Worm (Caenorhabditis elegans) whole organism, mixed stage, embryonic: ENCODE data around the gene C16C10.9.

Experiments
- M03D4.4 ChIP-seq: sonication (generic microtip); optimal IDR thresholded peaks from 2 replicates; lab custom pipeline; 2017; ENCODE audit warnings: mild to moderate bottlenecking, missing genetic modification characterization, missing compliant biosample characterization
- bed-3 ChIP-seq: fragments of 200-800 bp; sonication (Bioruptor generic); optimal IDR thresholded peaks from 3 replicates; lab custom pipeline; 2018; ENCODE audit warnings: mild to moderate bottlenecking, missing genetic modification characterization, moderate library complexity, missing compliant biosample characterization
- ces-1 ChIP-seq: fragments of 150-350 bp; optimal IDR thresholded peaks from 2 replicates; lab custom pipeline; 2014; ENCODE audit warnings: missing biosample characterization, missing genetic modification reagents, missing genetic modification characterization
- elt-3 ChIP-seq: fragments of 150-350 bp; optimal IDR thresholded peaks from 2 replicates; lab custom pipeline; 2014; ENCODE audit warnings: missing biosample characterization, missing genetic modification characterization
- lin-13 ChIP-seq: fragments of 150-350 bp; optimal IDR thresholded peaks from 2 replicates; lab custom pipeline; 2014; ENCODE audit warnings: missing biosample characterization, missing genetic modification characterization
- mep-1 ChIP-seq: fragments of 150-350 bp; optimal IDR thresholded peaks from 2 replicates; lab custom pipeline; 2017; ENCODE audit warnings: missing biosample characterization, missing genetic modification reagents, missing genetic modification characterization, inconsistent platforms
- nhr-12 ChIP-seq: fragments of 150-350 bp; optimal IDR thresholded peaks from 2 replicates; lab custom pipeline; 2014; ENCODE audit warnings: missing biosample characterization, missing genetic modification characterization
- nhr-28 ChIP-seq: fragments of 150-350 bp; optimal IDR thresholded peaks from 2 replicates; lab custom pipeline; 2014; ENCODE audit warnings: missing biosample characterization, missing genetic modification characterization
- pha-4 ChIP-seq: fragments of 150-350 bp; optimal IDR thresholded peaks from 2 replicates; lab custom pipeline; 2018; ENCODE audit warnings: missing biosample characterization, missing genetic modification reagents, missing genetic modification characterization
- sem-2 ChIP-seq: fragments of 200-800 bp; sonication (Bioruptor generic); optimal IDR thresholded peaks from 2 replicates; lab custom pipeline; 2018; ENCODE audit warnings: mild to moderate bottlenecking, missing genetic modification characterization, missing compliant biosample characterization
- snpc-4 ChIP-seq: fragments of 150-350 bp; optimal IDR thresholded peaks from 2 replicates; lab custom pipeline; 2014; ENCODE audit warnings: missing biosample characterization, missing genetic modification characterization
- unc-39 ChIP-seq: fragments of 150-350 bp; optimal IDR thresholded peaks from 2 replicates; lab custom pipeline; 2014; ENCODE audit warnings: missing biosample characterization, missing genetic modification characterization
- unc-62 ChIP-seq: fragments of 150-350 bp; optimal IDR thresholded peaks from 2 replicates; lab custom pipeline; 2014; ENCODE audit warnings: missing biosample characterization, missing genetic modification reagents, missing genetic modification characterization
- ztf-11 ChIP-seq: fragments of 150-350 bp; optimal IDR thresholded peaks from 2 replicates; lab custom pipeline; 2014; ENCODE audit warnings: missing biosample characterization, missing genetic modification characterization

- TF ChIP-seq sem-2 (GFP tag; lab: Kevin White, UChicago): no peak
- TF ChIP-seq ces-1 (GFP tag; lab: Kevin White, UChicago): no peak
- no peak for TF ChIP-seq unc-39 (tag; lab: Kevin White, UChicago)
- no peak for TF ChIP-seq snpc-4 (tag; lab: Kevin White, UChicago)
- no peak for TF ChIP-seq elt-3 (tag; lab: Kevin White, UChicago)
- no peak for TF ChIP-seq unc-62 (GFP tag; lab: Kevin White, UChicago)
- TF ChIP-seq ztf-11: no peak
- TF ChIP-seq M03D4.4 (tag; lab: Kevin White, UChicago): no peak
- TF ChIP-seq bed-3 (GFP tag; lab: Kevin White, UChicago): no peak
- TF ChIP-seq nhr-12 (tag; lab: Kevin White, UChicago): no peak
- no peak for TF ChIP-seq nhr-28 (tag; lab: Kevin White, UChicago)
- no peak for TF ChIP-seq lin-13 (tag; lab: Kevin White, UChicago)
- no peak for TF ChIP-seq mep-1 (tag; lab: Kevin White, UChicago)
- no peak for TF ChIP-seq pha-4 (tag; lab: Kevin White, UChicago)
Measured at ce11 chrIII:4151548-4152104, 5.6 kb downstream of the C16C10.9 start, which contains the start of the genes wht-3 and har-1.
